Fruit fly (Drosophila melanogaster): ENCODE measurements around the gene CG34299.

CG34299 gene

dm6 chr3R:30203104-30203986 lies 46.0 kb upstream of the CG34299 start (continued):
- TF ChIP-seq HLH3B (GFP tag; IDR thresholded peaks at IDR 0.05) (peak; percentile 97), CG4820 (GFP tag; optimal IDR thresholded peaks at IDR 0.05) (peak; percentile 97), CG2712 (tag; optimal IDR thresholded peaks at IDR 0.05) (peak; percentile 94), run (tag; optimal IDR thresholded peaks at IDR 0.05) (peak; percentile 94), sr (GFP tag; IDR thresholded peaks at IDR 0.05) (peak; percentile 44; the same call in 2 of the 3 replicates), CG10959 (GFP tag; IDR thresholded peaks at IDR 0.05) (peak; percentile 88), CG4282 (GFP tag; optimal IDR thresholded peaks at IDR 0.05) (peak; percentile 82), bigmax (GFP tag; optimal IDR thresholded peaks at IDR 0.05) (no peak), ac (GFP tag; optimal IDR thresholded peaks at IDR 0.05) (no peak), CG14667 (GFP tag; IDR thresholded peaks at IDR 0.05) (peak; percentile 86), CG30020 (tag; optimal IDR thresholded peaks at IDR 0.05) (peak; percentile 76), kay (GFP tag; optimal IDR thresholded peaks at IDR 0.05) (peak; percentile 90), CG15696 (tag; optimal IDR thresholded peaks at IDR 0.05) (peak; percentile 80), Eip74EF (GFP tag; optimal IDR thresholded peaks at IDR 0.05) (peak in 1 of 2 experiments; percentile 97), CG1529 (GFP tag; optimal IDR thresholded peaks at IDR 0.05) (peak; percentile 74), CG17612 (GFP tag; IDR thresholded peaks at IDR 0.05) (peak; percentile 83), tx (GFP tag; optimal IDR thresholded peaks at IDR 0.05) (peak; percentile 96), CG1233 (GFP tag; optimal IDR thresholded peaks at IDR 0.05) (peak; percentile 94), chn (GFP tag; optimal IDR thresholded peaks at IDR 0.05) (peak; percentile 93), Meics (GFP tag; optimal IDR thresholded peaks at IDR 0.05) (peak; percentile 97), tgo (GFP tag; IDR thresholded peaks at IDR 0.05) (peak; percentile 92), nerfin-1 (tag; optimal IDR thresholded peaks at IDR 0.05) (peak; percentile 90), CG31224 (GFP tag; IDR thresholded peaks at IDR 0.05) (peak; percentile 88), Tbp (GFP tag; optimal IDR thresholded peaks at IDR 0.05) (no peak), nau (GFP tag; optimal IDR thresholded peaks at IDR 0.05) (peak; percentile 97), gfzf (GFP tag; optimal IDR thresholded peaks at IDR 0.05) (peak; percentile 25), CG1792 (GFP tag; optimal IDR thresholded peaks at IDR 0.05) (peak; percentile 98), CG18262 (tag; optimal IDR thresholded peaks at IDR 0.05) (peak; percentile 94), CG12104 (GFP tag; optimal IDR thresholded peaks at IDR 0.05) (peak; percentile 96), sima (GFP tag; optimal IDR thresholded peaks at IDR 0.05) (peak; percentile 93), Stat92E (GFP tag; optimal IDR thresholded peaks at IDR 0.05) (peak in 1 of 3 experiments; percentile 86), yki (optimal IDR thresholded peaks at IDR 0.05) (no peak), CG17912 (GFP tag; optimal IDR thresholded peaks at IDR 0.05) (peak; percentile 59), CG11504 (tag; optimal IDR thresholded peaks at IDR 0.05) (peak; percentile 97), CG4730 (GFP tag; IDR thresholded peaks at IDR 0.05) (peak; percentile 88), CG31388 (GFP tag; optimal IDR thresholded peaks at IDR 0.05) (peak; percentile 91), YL-1 (GFP tag; optimal IDR thresholded peaks at IDR 0.05) (peak; percentile 56), Med (GFP tag) (peak; percentile 100), dan (GFP tag; IDR thresholded peaks at IDR 0.05) (peak; percentile 50), Sry-β (GFP tag; optimal IDR thresholded peaks at IDR 0.05) (peak; percentile 64), CG14965 (GFP tag; optimal IDR thresholded peaks at IDR 0.05; ENCODE audit: borderline replicate concordance) (peak; percentile 92), repo (GFP tag; optimal IDR thresholded peaks at IDR 0.05) (peak; percentile 98), CG15011 (GFP tag; optimal IDR thresholded peaks at IDR 0.05) (peak; percentile 94), ssp (GFP tag; IDR thresholded peaks at IDR 0.05) (peak; percentile 85), bab2 (GFP tag; optimal IDR thresholded peaks at IDR 0.05) (peak; percentile 99), Nf-YB (GFP tag; optimal IDR thresholded peaks at IDR 0.05) (peak; percentile 81), org-1 (GFP tag; optimal IDR thresholded peaks at IDR 0.05) (peak; percentile 96), eve (GFP tag; optimal IDR thresholded peaks at IDR 0.05) (no peak), pfk (GFP tag; optimal IDR thresholded peaks at IDR 0.05) (no peak)

Measured in whole organism, embryonic.